Worm (Caenorhabditis elegans): ENCODE data around the gene srx-97.

DNA sequence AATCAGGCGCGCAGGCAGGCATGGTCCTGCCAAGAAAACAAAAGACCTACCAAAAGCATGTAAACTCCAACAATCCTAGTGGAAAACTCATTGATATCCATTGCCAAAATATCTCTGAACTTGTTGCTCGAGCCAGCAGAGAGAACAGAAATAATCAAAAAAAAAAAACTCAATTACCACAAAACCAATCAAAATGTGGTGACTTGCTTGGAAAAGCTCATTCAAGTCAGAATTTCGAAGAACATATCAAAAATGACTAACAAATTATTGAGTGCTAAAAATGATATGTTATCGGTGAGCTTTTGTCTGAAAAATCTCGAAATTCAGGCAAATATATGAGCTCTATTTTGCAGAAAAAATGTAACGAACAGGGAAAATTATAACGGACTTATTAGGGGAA lies 32.1 kb upstream of the srx-97 start, which contains the start of gene srx-105:
- no peak for TF ChIP-seq mdl-1 (tag; optimal IDR thresholded peaks at IDR 0.05)
- no peak for TF ChIP-seq ztf-4 (tag; optimal IDR thresholded peaks at IDR 0.05)
- TF ChIP-seq unc-62 (GFP tag; optimal IDR thresholded peaks at IDR 0.05): no peak
- no peak for TF ChIP-seq nhr-237 (tag; optimal IDR thresholded peaks at IDR 0.05)
- TF ChIP-seq elt-3 (tag; optimal IDR thresholded peaks at IDR 0.05): no peak
- TF ChIP-seq alr-1 (tag; optimal IDR thresholded peaks at IDR 0.05): no peak
- no peak for TF ChIP-seq nhr-23 (tag; optimal IDR thresholded peaks at IDR 0.05)
- no peak for TF ChIP-seq ama-1 (optimal IDR thresholded peaks at IDR 0.05)
- no peak for TF ChIP-seq ceh-16 (tag; optimal IDR thresholded peaks at IDR 0.05)
- TF ChIP-seq dmd-4 (tag; optimal IDR thresholded peaks at IDR 0.05): no peak
- no peak for TF ChIP-seq blmp-1 (tag; optimal IDR thresholded peaks at IDR 0.05; ENCODE audit: insufficient read depth)
- TF ChIP-seq nhr-11 (tag; optimal IDR thresholded peaks at IDR 0.05): no peak
- TF ChIP-seq sma-9 (GFP tag; optimal IDR thresholded peaks at IDR 0.05): no peak
- TF ChIP-seq sma-9 (tag; optimal IDR thresholded peaks at IDR 0.05): no peak
- TF ChIP-seq ceh-82 (tag; optimal IDR thresholded peaks at IDR 0.05): no peak
